Worm (Caenorhabditis elegans) whole organism, L3 larva: Measurements from ENCODE around the gene crls-1.

ENCODE experiments used
- ceh-28 ChIP-seq: fragments of 150-350 bp; optimal IDR thresholded peaks from 2 replicates; lab custom pipeline; 2014; ENCODE audit warnings: missing biosample characterization, missing genetic modification reagents, missing genetic modification characterization
- ceh-9 ChIP-seq: sonication (generic microtip); optimal IDR thresholded peaks from 2 replicates; lab custom pipeline; 2018; ENCODE audit warnings: missing biosample characterization, missing genetic modification characterization
- egl-27 ChIP-seq: sonication (generic microtip); optimal IDR thresholded peaks from 4 replicates; lab custom pipeline; 2017; ENCODE audit warnings: missing biosample characterization, missing genetic modification reagents, missing genetic modification characterization
- elt-2 ChIP-seq: sonication (generic microtip); optimal IDR thresholded peaks from 2 replicates; lab custom pipeline; 2016; ENCODE audit warnings: missing genetic modification reagents, mild to moderate bottlenecking, missing genetic modification characterization, missing compliant biosample characterization
- elt-3 ChIP-seq, 3 experiments: fragments of 150-350 bp in 1 of 3; sonication (generic microtip) in 2 of 3; optimal IDR thresholded peaks; 2 replicates in 2 of 3; 4 replicates in 1 of 3; lab custom pipeline; 2014 to 2017; ENCODE audit warnings: missing biosample characterization in 3 of 3, missing genetic modification characterization in 3 of 3
- mml-1 ChIP-seq: fragments of 150-350 bp; sonication (generic microtip); optimal IDR thresholded peaks from 3 replicates; lab custom pipeline; 2014; ENCODE audit warnings: missing biosample characterization, missing genetic modification characterization
- nhr-76 ChIP-seq: fragments of 150-350 bp; sonication (generic microtip); optimal IDR thresholded peaks from 5 replicates; lab custom pipeline; 2014; ENCODE audit warnings: missing biosample characterization, missing genetic modification characterization
- pqm-1 ChIP-seq: fragments of 150-350 bp; optimal IDR thresholded peaks from 2 replicates; lab custom pipeline; 2017; ENCODE audit warnings: missing biosample characterization, missing genetic modification characterization, inconsistent platforms
- ztf-11 ChIP-seq: fragments of 150-350 bp; optimal IDR thresholded peaks from 2 replicates; lab custom pipeline; 2014; ENCODE audit warnings: missing biosample characterization, missing genetic modification characterization
- ztf-4 ChIP-seq: fragments of 150-350 bp; optimal IDR thresholded peaks from 2 replicates; lab custom pipeline; 2014; ENCODE audit warnings: missing biosample characterization, missing genetic modification characterization

ce11 chrIII:916897-917296 lies 7.2 kb upstream of the crls-1 start, which contains the start of gene idpp-13:
- TF ChIP-seq nhr-76 (tag; lab: Kevin White, UChicago) (no peak), ztf-4 (tag; lab: Kevin White, UChicago) (no peak), elt-3 (tag; optimal IDR thresholded peaks at IDR 0.05; lab: Kevin White, UChicago) (no peak), ztf-11 (no peak), elt-2 (tag; lab: Kevin White, UChicago) (no peak), ceh-9 (no peak), egl-27 (tag; lab: Kevin White, UChicago) (no peak), ceh-28 (tag; lab: Kevin White, UChicago) (no peak), mml-1 (tag; lab: Kevin White, UChicago) (no peak), pqm-1 (tag; lab: Kevin White, UChicago) (no peak)
